Fruit fly (Drosophila melanogaster) whole organism, adult: Measurements from ENCODE around the gene cin.

Experiments used
- CG11617 ChIP-seq: fragments of 200-800 bp; sonication (Bioruptor generic); optimal IDR thresholded peaks from 2 replicates; lab custom pipeline; 2017; ENCODE audit warnings: mild to moderate bottlenecking, missing biosample characterization, missing genetic modification reagents, missing genetic modification characterization
- CG12768 ChIP-seq: fragments of 200-800 bp; sonication (Bioruptor generic); optimal IDR thresholded peaks from 2 replicates; lab custom pipeline; 2017; ENCODE audit warnings: missing biosample characterization, missing genetic modification characterization, mild to moderate bottlenecking, moderate library complexity, missing genetic modification reagents
- CG14711 ChIP-seq: fragments of 200-800 bp; sonication (Bioruptor generic); optimal IDR thresholded peaks from 2 replicates; lab custom pipeline; 2018; ENCODE audit warnings: missing biosample characterization, mild to moderate bottlenecking, missing genetic modification characterization, moderate library complexity
- CG1620 ChIP-seq: fragments of 200-800 bp; sonication (Bioruptor generic); optimal IDR thresholded peaks from 2 replicates; lab custom pipeline; 2016; ENCODE audit warnings: missing biosample characterization, missing genetic modification characterization
- CG33017 ChIP-seq: fragments of 200-800 bp; sonication (Bioruptor generic); optimal IDR thresholded peaks from 2 replicates; lab custom pipeline; 2018; ENCODE audit warnings: missing biosample characterization, mild to moderate bottlenecking, missing genetic modification characterization, moderate library complexity
- CG7045 ChIP-seq: fragments of 200-800 bp; sonication (Bioruptor generic); optimal IDR thresholded peaks from 2 replicates; lab custom pipeline; 2017; ENCODE audit warnings: missing biosample characterization, mild to moderate bottlenecking, missing genetic modification characterization
- CG7101 ChIP-seq: fragments of 200-800 bp; sonication (Bioruptor generic); optimal IDR thresholded peaks from 2 replicates; lab custom pipeline; 2018; ENCODE audit warnings: missing biosample characterization, mild to moderate bottlenecking, missing genetic modification characterization, moderate library complexity
- Clk ChIP-seq: fragments of 200-800 bp; sonication (Bioruptor generic); optimal IDR thresholded peaks from 2 replicates; lab custom pipeline; 2017; ENCODE audit warnings: missing biosample characterization, missing genetic modification characterization
- Crg-1 ChIP-seq: fragments of 200-800 bp; sonication (Bioruptor generic); optimal IDR thresholded peaks from 2 replicates; lab custom pipeline; 2016; ENCODE audit warnings: missing biosample characterization, missing genetic modification characterization
- Hr96 ChIP-seq: fragments of 200-800 bp; sonication (Bioruptor generic); optimal IDR thresholded peaks from 2 replicates; lab custom pipeline; 2016; ENCODE audit warnings: missing biosample characterization, missing genetic modification characterization
- Mnt ChIP-seq: fragments of 200-800 bp; sonication (Bioruptor generic); optimal IDR thresholded peaks from 2 replicates; lab custom pipeline; 2016; ENCODE audit warnings: missing biosample characterization, mild to moderate bottlenecking, missing genetic modification characterization
- bab1 ChIP-seq: fragments of 200-800 bp; sonication (Bioruptor generic); optimal IDR thresholded peaks from 3 replicates; lab custom pipeline; 2019; ENCODE audit warnings: missing biosample characterization, mild to moderate bottlenecking, missing genetic modification characterization, moderate library complexity
- cic ChIP-seq: fragments of 200-800 bp; sonication (Bioruptor generic); optimal IDR thresholded peaks from 2 replicates; lab custom pipeline; 2017; ENCODE audit warnings: missing biosample characterization, mild to moderate bottlenecking, missing genetic modification characterization, moderate library complexity
- cnc ChIP-seq, 2 experiments: fragments of >200 bp; optimal IDR thresholded peaks; 2 replicates each; lab custom pipeline; 2017
- kay ChIP-seq: fragments of 200-800 bp; sonication (Bioruptor generic); peaks from one replicate; lab custom pipeline; 2016; ENCODE audit warnings: missing biosample characterization, missing genetic modification characterization, borderline replicate concordance
- ovo ChIP-seq: fragments of 200-800 bp; sonication (Bioruptor generic); optimal IDR thresholded peaks from 2 replicates; lab custom pipeline; 2016; ENCODE audit warnings: missing biosample characterization, missing genetic modification characterization
- pad ChIP-seq: fragments of 200-800 bp; sonication (Bioruptor generic); optimal IDR thresholded peaks from 3 replicates; lab custom pipeline; 2017; ENCODE audit warnings: missing biosample characterization, missing genetic modification characterization, mild to moderate bottlenecking, moderate library complexity, missing genetic modification reagents
- tj ChIP-seq: fragments of 200-800 bp; sonication (Bioruptor generic); optimal IDR thresholded peaks from 3 replicates; lab custom pipeline; 2017; ENCODE audit warnings: missing biosample characterization, mild to moderate bottlenecking, missing genetic modification characterization, moderate library complexity
- toe ChIP-seq: fragments of 200-800 bp; sonication (Bioruptor generic); optimal IDR thresholded peaks from 2 replicates; lab custom pipeline; 2016; ENCODE audit warnings: missing biosample characterization, missing genetic modification characterization

The cin gene

DNA sequence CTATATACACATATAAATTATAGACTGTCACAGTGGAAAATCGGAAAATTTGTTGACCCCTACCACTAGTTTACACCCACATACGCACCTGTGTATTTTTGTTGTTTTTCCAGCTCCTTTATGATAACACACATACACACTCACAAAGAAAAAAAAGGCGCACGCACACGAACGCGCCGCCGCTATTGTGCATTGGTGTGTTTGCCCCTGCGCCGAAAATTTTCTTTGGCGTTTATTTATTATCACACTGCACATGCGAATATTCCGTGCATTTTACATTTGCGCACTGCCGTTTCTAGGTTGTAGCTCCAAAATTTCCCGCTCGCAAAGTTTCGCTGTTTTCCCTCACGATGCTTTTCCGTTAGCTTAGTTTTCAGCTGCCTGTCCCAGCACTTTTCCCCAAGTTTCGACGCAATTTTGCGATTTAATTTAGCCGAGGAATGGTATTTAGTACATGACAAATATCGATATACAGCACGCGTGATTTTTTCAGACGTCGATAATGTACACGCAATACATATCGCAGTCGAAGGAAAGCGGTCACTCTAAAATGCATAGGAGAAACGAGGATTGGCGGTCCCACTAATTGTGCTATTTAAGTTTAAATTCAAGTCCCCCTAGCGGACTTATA is 23.7 kb downstream of the cin start, which contains the start of the genes CG3777 and ewg:
Gene CG3777, plus strand, starts transcription at position 607 of the 631 bp plus-strand sequence.
Gene ewg, minus strand, starts transcription at position 622 of the 631 bp plus-strand sequence.
- TF ChIP-seq Mnt (GFP tag; lab: Kevin White, UChicago) (peak; percentile 15), tj (GFP tag; lab: Kevin White, UChicago) (no peak), CG12768 (no peak), pad (GFP tag; lab: Kevin White, UChicago) (peak; percentile 87), cnc (optimal IDR thresholded peaks at IDR 0.05; lab: Kevin White, UChicago) (no peak), CG1620 (no peak), bab1 (GFP tag; lab: Kevin White, UChicago) (peak; percentile 70), ovo (peak; percentile 43), CG7101 (tag; lab: Kevin White, UChicago) (peak; percentile 13)

DNA sequence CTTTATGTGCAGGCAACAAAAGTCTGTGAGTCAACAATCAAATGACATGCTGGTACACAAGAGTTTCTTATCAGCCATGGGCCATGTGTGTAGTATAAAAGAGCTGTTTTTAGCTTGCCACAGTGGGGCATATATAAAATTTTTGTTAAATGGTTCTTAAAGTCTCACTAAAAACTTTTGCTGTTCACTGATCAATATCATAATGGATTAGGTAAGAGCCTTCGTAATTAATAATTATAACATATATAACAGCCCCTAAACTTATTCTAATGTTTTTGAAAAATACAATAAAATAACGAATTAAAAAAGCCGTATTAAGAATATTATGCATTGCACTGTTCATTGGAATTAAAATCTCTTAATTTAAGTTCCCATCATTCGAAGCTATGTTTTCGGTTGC is 37.8 kb downstream of the cin start:
- TF ChIP-seq kay (GFP tag; lab: Kevin White, UChicago): no peak
- no peak for TF ChIP-seq Mnt (GFP tag; lab: Kevin White, UChicago)
- no peak for TF ChIP-seq pad (GFP tag; lab: Kevin White, UChicago)
- no peak for TF ChIP-seq bab1 (GFP tag; lab: Kevin White, UChicago)
- TF ChIP-seq Hr96 (GFP tag; lab: Kevin White, UChicago): no peak
- no peak for TF ChIP-seq Clk
- TF ChIP-seq Crg-1 (GFP tag; lab: Kevin White, UChicago): no peak
- TF ChIP-seq ovo: no peak
- no peak for TF ChIP-seq CG12768

DNA sequence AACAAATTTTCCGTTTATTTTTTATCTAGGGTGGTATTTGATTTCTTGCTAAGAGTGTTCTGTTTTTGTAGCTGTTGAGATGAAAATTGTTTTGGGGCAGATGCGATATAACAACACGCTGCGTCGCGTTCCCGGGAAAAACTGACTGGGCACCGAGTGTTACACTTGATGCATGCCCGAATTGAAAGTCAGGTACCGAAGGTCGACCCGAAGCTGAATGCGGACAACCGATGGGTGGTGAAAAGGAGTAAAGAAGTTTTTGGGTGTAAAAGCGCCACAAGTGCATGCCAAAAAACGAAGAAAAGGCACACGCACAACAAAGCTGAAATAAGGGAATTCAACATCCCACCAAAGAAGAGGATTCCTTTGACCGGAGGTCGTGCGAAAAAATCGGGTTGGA is 39.4 kb downstream of the cin start, which contains the start of gene CG13375:
Gene CG13375, minus strand, starts transcription at position 124 of the 400 bp plus-strand sequence.
- TF ChIP-seq tj (GFP tag; lab: Kevin White, UChicago) (no peak), CG1620 (no peak), cnc (optimal IDR thresholded peaks at IDR 0.05; lab: Kevin White, UChicago) (no peak), CG11617 (no peak), ovo (no peak), Clk (no peak), toe (GFP tag; lab: Kevin White, UChicago) (no peak), cic (GFP tag; lab: Kevin White, UChicago) (no peak), Mnt (GFP tag; lab: Kevin White, UChicago) (no peak), pad (GFP tag; lab: Kevin White, UChicago) (no peak), kay (GFP tag; lab: Kevin White, UChicago) (no peak), CG7045 (no peak), Hr96 (GFP tag; lab: Kevin White, UChicago) (no peak), CG33017 (no peak), CG12768 (no peak)

DNA sequence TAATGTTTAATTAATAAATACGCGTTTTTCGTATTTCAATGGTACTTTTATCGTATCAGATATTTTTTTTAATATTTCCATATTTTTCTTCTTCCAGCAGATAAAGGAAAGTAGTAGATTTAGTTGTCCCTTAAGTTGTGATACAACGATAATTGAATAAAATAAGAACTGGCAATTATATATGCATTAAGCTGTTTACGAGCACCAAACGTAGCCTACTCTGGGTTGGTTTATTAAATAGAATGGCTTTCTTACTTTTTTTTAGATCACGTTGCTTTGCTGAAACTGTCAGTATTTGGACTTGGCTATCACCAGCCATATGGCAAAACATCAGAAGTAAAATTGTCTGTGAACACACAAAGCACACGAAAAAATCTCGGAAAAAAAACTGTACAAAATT is 51.9 kb downstream of the cin start, which contains the start of gene CG12470:
Gene CG12470, plus strand, starts transcription at position 301 of the 400 bp plus-strand sequence.
- TF ChIP-seq toe (GFP tag; lab: Kevin White, UChicago) (no peak), cic (GFP tag; lab: Kevin White, UChicago) (no peak), CG11617 (no peak), CG7101 (tag; lab: Kevin White, UChicago) (no peak), cnc (optimal IDR thresholded peaks at IDR 0.05; lab: Kevin White, UChicago) (no peak), kay (GFP tag; lab: Kevin White, UChicago) (no peak), Hr96 (GFP tag; lab: Kevin White, UChicago) (no peak), CG1620 (no peak), CG7045 (no peak), Crg-1 (GFP tag; lab: Kevin White, UChicago) (no peak), CG14711 (tag; lab: Kevin White, UChicago) (no peak), tj (GFP tag; lab: Kevin White, UChicago) (no peak), Mnt (GFP tag; lab: Kevin White, UChicago) (no peak), Clk (no peak), CG12768 (no peak)
